Worm (Caenorhabditis elegans) whole organism, L3 larva: ENCODE results near the gene C16C10.13.

Experiments used
- ceh-82 ChIP-seq: fragments of 150-350 bp; optimal IDR thresholded peaks from 2 replicates; lab custom pipeline; 2014; ENCODE audit warnings: missing biosample characterization, missing genetic modification characterization
- daf-12 ChIP-seq: fragments of 150-350 bp; optimal IDR thresholded peaks from 2 replicates; lab custom pipeline; 2014; ENCODE audit warnings: missing biosample characterization, missing genetic modification reagents, missing genetic modification characterization
- egl-27 ChIP-seq: sonication (generic microtip); optimal IDR thresholded peaks from 4 replicates; lab custom pipeline; 2017; ENCODE audit warnings: missing biosample characterization, missing genetic modification reagents, missing genetic modification characterization
- nhr-11 ChIP-seq: fragments of 150-350 bp; optimal IDR thresholded peaks from 2 replicates; lab custom pipeline; 2014; ENCODE audit warnings: missing biosample characterization, missing genetic modification characterization
- nhr-23 ChIP-seq: fragments of 150-350 bp; optimal IDR thresholded peaks from 2 replicates; lab custom pipeline; 2014; ENCODE audit warnings: missing biosample characterization, missing genetic modification reagents, missing genetic modification characterization
- nhr-237 ChIP-seq: fragments of 150-350 bp; optimal IDR thresholded peaks from 2 replicates; lab custom pipeline; 2014; ENCODE audit warnings: missing biosample characterization, missing genetic modification characterization
- snpc-4 ChIP-seq: fragments of 150-350 bp; optimal IDR thresholded peaks from 2 replicates; lab custom pipeline; 2014; ENCODE audit warnings: missing biosample characterization, missing genetic modification characterization
- ztf-4 ChIP-seq: fragments of 150-350 bp; optimal IDR thresholded peaks from 2 replicates; lab custom pipeline; 2014; ENCODE audit warnings: missing biosample characterization, missing genetic modification characterization

ce11 chrIII:4153299-4153698, 22.9 kb upstream of the C16C10.13 start, which contains the start of gene glod-4:
- TF ChIP-seq ztf-4 (tag; lab: Kevin White, UChicago) = no peak
- no peak for TF ChIP-seq nhr-11 (tag; lab: Kevin White, UChicago)
- no peak for TF ChIP-seq nhr-237 (tag; lab: Kevin White, UChicago)
- TF ChIP-seq ceh-82 (tag; lab: Kevin White, UChicago) = no peak
- TF ChIP-seq snpc-4 (tag; lab: Kevin White, UChicago) = no peak
- TF ChIP-seq nhr-23 = no peak
- TF ChIP-seq daf-12 (tag; lab: Kevin White, UChicago) = no peak
- TF ChIP-seq egl-27 (tag; lab: Kevin White, UChicago) = no peak
